Worm (Caenorhabditis elegans) whole organism, L3 larva: ENCODE results near the gene pals-16.
A peak's percentile ranks its signal among the peaks of the same experiment; 100 is the strongest.

Source experiments
- R02D3.7 ChIP-seq: fragments of 150-350 bp; optimal IDR thresholded peaks from 2 replicates; lab custom pipeline; 2014; ENCODE audit warnings: missing biosample characterization, missing genetic modification characterization
- ZK546.5 ChIP-seq: sonication (generic microtip); optimal IDR thresholded peaks from 2 replicates; lab custom pipeline; 2017; ENCODE audit warnings: missing biosample characterization, missing genetic modification characterization
- aly-2 ChIP-seq: fragments of 150-350 bp; optimal IDR thresholded peaks from 2 replicates; lab custom pipeline; 2014; ENCODE audit warnings: missing biosample characterization, missing genetic modification characterization
- ama-1 ChIP-seq: fragments of 150-350 bp; optimal IDR thresholded peaks from 2 replicates; lab custom pipeline; 2018
- ceh-28 ChIP-seq: fragments of 150-350 bp; optimal IDR thresholded peaks from 2 replicates; lab custom pipeline; 2014; ENCODE audit warnings: missing biosample characterization, missing genetic modification reagents, missing genetic modification characterization
- ceh-9 ChIP-seq: sonication (generic microtip); optimal IDR thresholded peaks from 2 replicates; lab custom pipeline; 2018; ENCODE audit warnings: missing biosample characterization, missing genetic modification characterization
- daf-12 ChIP-seq: fragments of 150-350 bp; optimal IDR thresholded peaks from 2 replicates; lab custom pipeline; 2014; ENCODE audit warnings: missing biosample characterization, missing genetic modification reagents, missing genetic modification characterization
- egl-27 ChIP-seq: sonication (generic microtip); optimal IDR thresholded peaks from 4 replicates; lab custom pipeline; 2017; ENCODE audit warnings: missing biosample characterization, missing genetic modification reagents, missing genetic modification characterization
- egl-5 ChIP-seq: fragments of 150-350 bp; optimal IDR thresholded peaks from 2 replicates; lab custom pipeline; 2017; ENCODE audit warnings: missing biosample characterization, missing genetic modification reagents, missing genetic modification characterization, inconsistent platforms
- elt-2 ChIP-seq: sonication (generic microtip); optimal IDR thresholded peaks from 2 replicates; lab custom pipeline; 2016; ENCODE audit warnings: missing genetic modification reagents, mild to moderate bottlenecking, missing genetic modification characterization, missing compliant biosample characterization
- elt-3 ChIP-seq, 3 experiments: fragments of 150-350 bp in 1 of 3; sonication (generic microtip) in 2 of 3; optimal IDR thresholded peaks; 2 replicates in 2 of 3; 4 replicates in 1 of 3; lab custom pipeline; 2014 to 2017; ENCODE audit warnings: missing biosample characterization in 3 of 3, missing genetic modification characterization in 3 of 3
- eor-1 ChIP-seq, 2 experiments: fragments of 150-350 bp; optimal IDR thresholded peaks; 2 replicates each; lab custom pipeline; 2014 to 2018; ENCODE audit warnings: missing biosample characterization in 2 of 2, missing genetic modification characterization in 2 of 2
- fkh-2 ChIP-seq: fragments of 150-350 bp; optimal IDR thresholded peaks from 2 replicates; lab custom pipeline; 2014; ENCODE audit warnings: missing biosample characterization, missing genetic modification reagents, missing genetic modification characterization
- fos-1 ChIP-seq: fragments of 150-350 bp; optimal IDR thresholded peaks from 2 replicates; lab custom pipeline; 2014; ENCODE audit warnings: missing biosample characterization, missing genetic modification characterization
- hmg-11 ChIP-seq: sonication (generic microtip); optimal IDR thresholded peaks from 2 replicates; lab custom pipeline; 2016; ENCODE audit warnings: missing genetic modification characterization, missing compliant biosample characterization
- jun-1 ChIP-seq: fragments of 150-350 bp; optimal IDR thresholded peaks from 2 replicates; lab custom pipeline; 2014; ENCODE audit warnings: missing biosample characterization, missing genetic modification reagents, missing genetic modification characterization
- lin-39 ChIP-seq: fragments of 150-350 bp; optimal IDR thresholded peaks from 2 replicates; lab custom pipeline; 2018; ENCODE audit warnings: missing biosample characterization, missing genetic modification reagents, missing genetic modification characterization
- lsy-12 ChIP-seq: sonication (generic microtip); optimal IDR thresholded peaks from 2 replicates; lab custom pipeline; 2016; ENCODE audit warnings: mild to moderate bottlenecking, missing genetic modification characterization, missing compliant biosample characterization
- mdl-1 ChIP-seq: fragments of 150-350 bp; optimal IDR thresholded peaks from 2 replicates; lab custom pipeline; 2014; ENCODE audit warnings: missing biosample characterization, missing genetic modification characterization
- nfya-1 ChIP-seq: sonication (generic microtip); optimal IDR thresholded peaks from 2 replicates; lab custom pipeline; 2017; ENCODE audit warnings: missing genetic modification characterization, mild to moderate bottlenecking, missing compliant biosample characterization, antibody characterized with exemption, moderate library complexity; ENCODE audit not compliant: insufficient read depth
- nhr-11 ChIP-seq: fragments of 150-350 bp; optimal IDR thresholded peaks from 2 replicates; lab custom pipeline; 2014; ENCODE audit warnings: missing biosample characterization, missing genetic modification characterization
- nhr-12 ChIP-seq: fragments of 150-350 bp; optimal IDR thresholded peaks from 2 replicates; lab custom pipeline; 2014; ENCODE audit warnings: missing biosample characterization, missing genetic modification characterization
- nhr-23 ChIP-seq: fragments of 150-350 bp; optimal IDR thresholded peaks from 2 replicates; lab custom pipeline; 2014; ENCODE audit warnings: missing biosample characterization, missing genetic modification reagents, missing genetic modification characterization
- nhr-25 ChIP-seq: sonication (generic microtip); optimal IDR thresholded peaks from 2 replicates; lab custom pipeline; 2017; ENCODE audit warnings: missing biosample characterization, missing genetic modification characterization
- nhr-28 ChIP-seq: fragments of 150-350 bp; optimal IDR thresholded peaks from 2 replicates; lab custom pipeline; 2014; ENCODE audit warnings: missing biosample characterization, missing genetic modification characterization
- nhr-43 ChIP-seq: sonication (generic microtip); optimal IDR thresholded peaks from 2 replicates; lab custom pipeline; 2016; ENCODE audit warnings: mild to moderate bottlenecking, missing genetic modification characterization, missing compliant biosample characterization; ENCODE audit not compliant: poor library complexity, severe bottlenecking
- nhr-76 ChIP-seq: fragments of 150-350 bp; sonication (generic microtip); optimal IDR thresholded peaks from 5 replicates; lab custom pipeline; 2014; ENCODE audit warnings: missing biosample characterization, missing genetic modification characterization
- nhr-77 ChIP-seq: fragments of 150-350 bp; optimal IDR thresholded peaks from 2 replicates; lab custom pipeline; 2014; ENCODE audit warnings: missing biosample characterization, missing genetic modification characterization
- pha-4 ChIP-seq: fragments of 150-350 bp; optimal IDR thresholded peaks from 2 replicates; lab custom pipeline; 2014; ENCODE audit warnings: missing biosample characterization, missing genetic modification reagents, missing genetic modification characterization
- pqm-1 ChIP-seq: fragments of 150-350 bp; optimal IDR thresholded peaks from 2 replicates; lab custom pipeline; 2017; ENCODE audit warnings: missing biosample characterization, missing genetic modification characterization, inconsistent platforms
- sea-2 ChIP-seq: fragments of 150-350 bp; sonication (generic microtip); optimal IDR thresholded peaks from 4 replicates; lab custom pipeline; 2014; ENCODE audit warnings: missing biosample characterization, missing genetic modification reagents, missing genetic modification characterization
- skn-1 ChIP-seq: fragments of 150-350 bp; optimal IDR thresholded peaks from 2 replicates; lab custom pipeline; 2014; ENCODE audit warnings: missing biosample characterization, missing genetic modification characterization
- tbx-2 ChIP-seq: sonication (generic microtip); optimal IDR thresholded peaks from 2 replicates; lab custom pipeline; 2016; ENCODE audit warnings: mild to moderate bottlenecking, missing genetic modification characterization, missing compliant biosample characterization
- unc-39 ChIP-seq: sonication (generic microtip); optimal IDR thresholded peaks from 4 replicates; lab custom pipeline; 2017; ENCODE audit warnings: missing biosample characterization, missing genetic modification characterization
- unc-62 ChIP-seq: fragments of 150-350 bp; sonication (generic microtip); optimal IDR thresholded peaks from 4 replicates; lab custom pipeline; 2014; ENCODE audit warnings: missing biosample characterization, missing genetic modification reagents, missing genetic modification characterization
- zag-1 ChIP-seq: fragments of 150-350 bp; optimal IDR thresholded peaks from 2 replicates; lab custom pipeline; 2014; ENCODE audit warnings: missing biosample characterization, missing genetic modification characterization
- ztf-4 ChIP-seq: fragments of 150-350 bp; optimal IDR thresholded peaks from 2 replicates; lab custom pipeline; 2014; ENCODE audit warnings: missing biosample characterization, missing genetic modification characterization

The pals-16 gene

DNA sequence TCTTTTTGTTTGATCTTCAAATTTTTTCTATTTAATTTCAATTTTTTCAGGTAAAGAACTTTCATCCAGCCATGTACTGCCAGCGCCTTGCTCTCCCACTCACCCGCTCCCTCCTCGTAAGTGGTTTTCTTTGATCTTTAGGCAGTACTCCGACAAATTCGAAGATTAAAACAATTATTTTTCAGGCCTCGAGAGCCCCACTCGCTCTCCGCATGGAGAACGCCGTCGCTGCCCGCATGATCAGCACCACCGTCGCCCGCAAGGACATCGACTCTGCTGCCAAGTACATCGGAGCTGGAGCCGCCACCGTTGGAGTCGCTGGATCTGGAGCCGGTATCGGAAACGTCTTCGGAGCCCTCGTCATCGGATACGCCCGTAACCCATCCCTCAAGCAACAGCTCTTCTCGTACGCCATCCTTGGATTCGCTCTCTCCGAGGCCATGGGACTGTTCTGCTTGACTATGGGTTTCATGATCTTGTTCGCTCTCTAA, 19.4 kb downstream of the pals-16 start, which contains the start of gene Y82E9BR.3:
TSS of gene Y82E9BR.3 (plus strand) at position 51 of the 491 bp plus-strand sequence.
- TF ChIP-seq fkh-2 (no peak), elt-3 (tag; optimal IDR thresholded peaks at IDR 0.05; lab: Kevin White, UChicago) (no peak), pqm-1 (tag; lab: Kevin White, UChicago) (no peak), ZK546.5 (tag; lab: Kevin White, UChicago) (no peak), unc-39 (tag; lab: Kevin White, UChicago) (no peak), nhr-25 (tag; lab: Kevin White, UChicago) (no peak), jun-1 (tag; lab: Kevin White, UChicago) (no peak), ceh-28 (tag; lab: Kevin White, UChicago) (no peak), lsy-12 (tag; lab: Kevin White, UChicago) (no peak), elt-2 (tag; lab: Kevin White, UChicago) (no peak), nhr-11 (tag; lab: Kevin White, UChicago) (no peak), nhr-76 (tag; lab: Kevin White, UChicago) (no peak), ceh-9 (tag; lab: Kevin White, UChicago) (no peak)

DNA sequence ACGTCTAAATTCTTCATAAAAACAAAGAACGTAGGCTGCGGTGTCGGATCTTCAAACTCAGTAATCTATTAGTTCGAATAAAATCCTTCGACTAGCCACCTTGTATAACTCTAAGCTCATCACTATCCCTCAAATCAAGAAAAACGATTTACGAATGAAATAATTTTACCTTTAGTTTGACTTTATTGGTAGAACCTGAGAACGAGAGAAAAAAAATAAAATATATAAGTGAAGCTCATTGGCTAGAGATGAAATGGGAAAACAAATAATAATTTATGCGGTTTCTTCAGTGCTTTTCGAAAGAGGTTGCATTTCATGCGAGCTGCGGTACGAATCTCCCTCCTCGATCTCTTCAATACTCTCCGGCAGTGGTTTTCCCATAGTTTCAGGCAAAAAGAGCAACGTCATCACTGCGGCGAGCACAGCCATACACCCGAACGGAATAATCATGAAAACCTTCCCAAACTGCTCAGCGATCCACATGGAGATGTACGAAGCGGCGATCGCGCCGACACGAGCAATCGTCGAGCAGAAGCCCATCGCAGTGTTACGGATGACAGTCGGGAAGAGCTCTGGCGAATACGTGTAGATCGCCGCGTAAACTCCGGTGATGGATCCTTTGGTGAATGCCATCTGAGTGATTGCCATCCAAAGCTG, 20.1 kb downstream of the pals-16 start:
- TF ChIP-seq lin-39 (tag; lab: Kevin White, UChicago) (peak; percentile 16), R02D3.7 (tag; lab: Kevin White, UChicago) (peak; percentile 51), ZK546.5 (tag; lab: Kevin White, UChicago) (peak; percentile 57), fos-1 (tag; lab: Kevin White, UChicago) (peak; percentile 75), elt-2 (tag; lab: Kevin White, UChicago) (peak; percentile 59), tbx-2 (tag; lab: Kevin White, UChicago) (peak; percentile 26), unc-62 (GFP tag; lab: Kevin White, UChicago) (peak; percentile 19), nhr-28 (tag; lab: Kevin White, UChicago) (peak; percentile 18), zag-1 (tag; lab: Kevin White, UChicago) (peak; percentile 12), jun-1 (tag; lab: Kevin White, UChicago) (peak; percentile 59), egl-27 (tag; lab: Kevin White, UChicago) (no peak), hmg-11 (tag; lab: Kevin White, UChicago) (no peak), pha-4 (tag; lab: Kevin White, UChicago) (peak; percentile 64), lsy-12 (tag; lab: Kevin White, UChicago) (peak; percentile 88), pqm-1 (tag; lab: Kevin White, UChicago) (peak; percentile 67), ama-1 (peak; percentile 80), egl-5 (tag; lab: Kevin White, UChicago) (no peak), nhr-43 (tag; lab: Kevin White, UChicago) (peak; percentile 82), nhr-23 (tag; lab: Kevin White, UChicago) (peak; percentile 26), nhr-77 (tag; lab: Kevin White, UChicago) (no peak), daf-12 (no peak), nhr-25 (tag; lab: Kevin White, UChicago) (peak; percentile 9), nhr-12 (no peak), skn-1 (tag; lab: Kevin White, UChicago) (no peak), sea-2 (GFP tag; lab: Kevin White, UChicago) (no peak), aly-2 (tag; lab: Kevin White, UChicago) (peak; percentile 84), nfya-1 (tag; lab: Kevin White, UChicago) (peak; percentile 31), ztf-4 (no peak), mdl-1 (no peak), ceh-9 (tag; lab: Kevin White, UChicago) (no peak), eor-1 (tag; optimal IDR thresholded peaks at IDR 0.05; lab: Kevin White, UChicago) (no peak), ceh-28 (tag; lab: Kevin White, UChicago) (peak; percentile 67)

DNA sequence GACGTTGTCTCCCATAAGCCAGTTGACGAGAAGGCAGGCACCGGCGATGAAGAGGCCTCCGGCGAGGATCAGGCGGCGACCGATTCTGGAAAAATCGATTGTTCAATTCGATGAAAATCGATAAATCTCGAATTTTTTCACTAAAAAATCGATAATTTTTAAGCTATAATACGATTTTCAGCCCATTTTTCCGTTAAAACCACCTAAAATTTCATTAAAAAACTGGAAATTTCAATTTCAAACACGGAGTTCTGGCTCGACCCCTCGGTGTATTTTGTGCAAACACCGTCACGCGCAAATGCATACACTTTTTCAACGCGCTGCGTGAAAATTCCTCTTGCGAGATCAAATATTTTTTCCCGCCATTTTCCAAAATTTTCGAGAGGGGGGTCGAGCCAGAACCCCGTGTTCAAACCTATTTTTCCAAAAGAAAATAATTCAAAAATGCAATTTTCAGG, 20.6 kb downstream of the pals-16 start:
- TF ChIP-seq ceh-28 (tag; lab: Kevin White, UChicago): peak; percentile 55
